Fruit fly (Drosophila melanogaster) whole organism, prepupa: ENCODE results near the gene Cdk12.

ENCODE experiments used
- CG6808 ChIP-seq: fragments of 200-800 bp; sonication (Bioruptor generic); optimal IDR thresholded peaks from 3 replicates; lab custom pipeline; 2017; ENCODE audit warnings: missing biosample characterization, missing genetic modification characterization, mild to moderate bottlenecking, moderate library complexity, missing genetic modification reagents
- CG8632 ChIP-seq: fragments of 200-800 bp; sonication (Bioruptor generic); optimal IDR thresholded peaks from 3 replicates; lab custom pipeline; 2016; ENCODE audit warnings: missing biosample characterization, missing genetic modification characterization
- Hr39 ChIP-seq: fragments of 200-800 bp; sonication (Bioruptor generic); optimal IDR thresholded peaks from 2 replicates; lab custom pipeline; 2016; ENCODE audit warnings: missing biosample characterization, missing genetic modification characterization
- Sox102F ChIP-seq: fragments of 200-800 bp; sonication (Bioruptor generic); optimal IDR thresholded peaks from 2 replicates; lab custom pipeline; 2016; ENCODE audit warnings: missing biosample characterization, mild to moderate bottlenecking, missing genetic modification characterization
- eg ChIP-seq: fragments of 200-800 bp; sonication (Bioruptor generic); IDR thresholded peaks from 3 replicates; pipeline ENCODE4 v1.3.6; 2022; ENCODE audit warnings: missing biosample characterization, missing genetic modification characterization
- fd59A ChIP-seq: fragments of 200-800 bp; sonication (Bioruptor generic); optimal IDR thresholded peaks from 2 replicates; lab custom pipeline; 2017; ENCODE audit warnings: missing biosample characterization, mild to moderate bottlenecking, missing genetic modification characterization, missing genetic modification reagents
- net ChIP-seq: fragments of 200-800 bp; sonication (Bioruptor generic); optimal IDR thresholded peaks from 3 replicates; lab custom pipeline; 2016; ENCODE audit warnings: missing biosample characterization, missing genetic modification characterization

- TF ChIP-seq fd59A (GFP tag; lab: Kevin White, UChicago) (peak; percentile 41), CG8632 (peak; percentile 64), Sox102F (GFP tag; lab: Kevin White, UChicago) (peak; percentile 67), CG6808 (peak; percentile 56), net (GFP tag; lab: Kevin White, UChicago) (peak; percentile 83), eg (peak; percentile 83), Hr39 (GFP tag; lab: Kevin White, UChicago) (peak; percentile 65)
Observed at dm6 chr3L:21479636-21480035, 36.5 kb upstream of the Cdk12 start.
